Fruit fly (Drosophila melanogaster) whole organism, adult: ENCODE measurements around the gene CG10341.

Experiments used
- CG14711 ChIP-seq: fragments of 200-800 bp; sonication (Bioruptor generic); optimal IDR thresholded peaks from 2 replicates; lab custom pipeline; 2018; ENCODE audit warnings: missing biosample characterization, mild to moderate bottlenecking, missing genetic modification characterization, moderate library complexity
- CG5204 ChIP-seq: fragments of 200-800 bp; sonication (Bioruptor generic); optimal IDR thresholded peaks from 2 replicates; lab custom pipeline; 2016; ENCODE audit warnings: missing biosample characterization, missing genetic modification characterization
- Clk ChIP-seq: fragments of 200-800 bp; sonication (Bioruptor generic); optimal IDR thresholded peaks from 2 replicates; lab custom pipeline; 2017; ENCODE audit warnings: missing biosample characterization, missing genetic modification characterization
- pad ChIP-seq: fragments of 200-800 bp; sonication (Bioruptor generic); optimal IDR thresholded peaks from 3 replicates; lab custom pipeline; 2017; ENCODE audit warnings: missing biosample characterization, missing genetic modification characterization, mild to moderate bottlenecking, moderate library complexity, missing genetic modification reagents

DNA sequence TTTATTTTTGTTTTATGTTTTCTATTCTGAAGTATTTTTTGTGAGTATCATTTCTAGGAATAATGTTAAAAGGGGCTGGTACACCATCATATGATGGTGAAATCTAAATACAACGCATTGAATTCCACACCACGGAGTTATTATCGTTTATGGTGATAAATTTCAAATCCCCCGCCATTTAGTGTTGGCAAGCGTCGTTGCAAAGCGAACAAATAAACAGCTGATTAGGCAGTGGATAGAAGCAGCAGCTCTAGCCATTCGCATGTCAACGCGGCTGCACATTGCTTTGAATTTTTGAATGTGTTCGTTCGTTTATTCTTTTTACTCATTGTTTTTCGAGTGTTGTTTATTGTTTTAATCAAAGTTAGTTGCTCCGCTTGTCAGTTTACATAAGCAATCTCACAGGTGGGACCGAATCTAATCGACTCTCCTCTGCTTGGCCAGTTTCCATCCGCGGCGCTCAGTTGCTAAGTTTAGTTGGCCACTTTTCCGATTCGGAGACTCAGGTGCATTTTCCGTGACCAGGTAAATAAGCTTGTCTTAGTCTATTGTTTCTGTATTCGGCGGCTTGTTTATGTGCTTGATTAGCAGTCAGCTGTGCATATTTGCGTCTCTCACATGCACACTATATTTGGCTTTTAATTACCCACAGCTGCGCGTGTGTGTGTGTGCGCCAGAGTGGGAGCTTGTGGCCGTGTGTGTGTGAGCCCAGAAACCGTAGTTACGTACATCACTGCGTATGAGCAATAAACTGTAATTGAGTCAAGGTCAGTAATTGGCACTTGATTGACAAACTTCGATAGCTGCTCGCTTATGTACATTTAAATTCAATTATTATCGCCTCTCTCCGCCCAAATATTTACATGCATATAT, 21.3 kb upstream of the CG10341 start, which contains the start of the genes Mst36Fa and CG31751:
- TF ChIP-seq Clk (GFP tag; lab: Kevin White, UChicago), result peak; percentile 45
- TF ChIP-seq pad (GFP tag; lab: Kevin White, UChicago), result peak; percentile 70
- TF ChIP-seq CG14711 (tag; lab: Kevin White, UChicago), result peak; percentile 42
- TF ChIP-seq CG5204 (GFP tag; lab: Kevin White, UChicago), result no peak
